Worm (Caenorhabditis elegans): ENCODE measurements around the gene ZK675.4.
A peak's percentile ranks its signal among the peaks of the same experiment; 100 is the strongest.

ZK675.4 gene

ce11 chrII:7944333-7944744, 33.2 kb downstream of the ZK675.4 start (continued):
- no peak for TF ChIP-seq mab-9 (GFP tag; IDR thresholded peaks at IDR 0.05)
- TF ChIP-seq xbp-1 (tag; optimal IDR thresholded peaks at IDR 0.05): no peak
- TF ChIP-seq efl-1 (optimal IDR thresholded peaks at IDR 0.05): peak in 1 of 2 experiments; percentile 16
- TF ChIP-seq efl-1 (GFP tag; optimal IDR thresholded peaks at IDR 0.05 in 1 of 2): peak; percentile 38 to 71
- no peak for TF ChIP-seq nhr-11 (tag; optimal IDR thresholded peaks at IDR 0.05)
- peak; percentile 36 for TF ChIP-seq elt-2 (tag; optimal IDR thresholded peaks at IDR 0.05)
- no peak for TF ChIP-seq snu-23 (GFP tag; optimal IDR thresholded peaks at IDR 0.05)
- no peak for TF ChIP-seq hpl-2 (GFP tag; optimal IDR thresholded peaks at IDR 0.05)
- no peak for TF ChIP-seq C04F5.9 (tag; optimal IDR thresholded peaks at IDR 0.05)
- peak; percentile 52 for TF ChIP-seq nhr-71 (tag; optimal IDR thresholded peaks at IDR 0.05)
- peak; percentile 20 for TF ChIP-seq mep-1 (tag; optimal IDR thresholded peaks at IDR 0.05)
- no peak for TF ChIP-seq pqm-1 (tag; optimal IDR thresholded peaks at IDR 0.05)
- no peak for TF ChIP-seq pax-3 (tag; optimal IDR thresholded peaks at IDR 0.05)
- no peak for TF ChIP-seq fkh-10 (GFP tag; optimal IDR thresholded peaks at IDR 0.05)
- TF ChIP-seq ceh-63 (GFP tag; optimal IDR thresholded peaks at IDR 0.05): no peak
- TF ChIP-seq isw-1 (GFP tag; IDR thresholded peaks at IDR 0.05): no peak
- no peak for TF ChIP-seq ces-1 (GFP tag; optimal IDR thresholded peaks at IDR 0.05)
- TF ChIP-seq rnt-1 (tag; optimal IDR thresholded peaks at IDR 0.05): peak; percentile 41
- no peak for TF ChIP-seq unc-130 (tag; optimal IDR thresholded peaks at IDR 0.05)
- TF ChIP-seq dpl-1 (GFP tag; optimal IDR thresholded peaks at IDR 0.05): peak in 1 of 3 experiments; percentile 6
- no peak for TF ChIP-seq ets-5 (GFP tag; IDR thresholded peaks at IDR 0.05)

- TF ChIP-seq xbp-1 (tag; optimal IDR thresholded peaks at IDR 0.05): peak; percentile 89
- TF ChIP-seq nhr-76 (tag; optimal IDR thresholded peaks at IDR 0.05): no peak
- TF ChIP-seq sptf-1 (tag; optimal IDR thresholded peaks at IDR 0.05): no peak
- peak; percentile 63 for TF ChIP-seq lir-3 (tag; optimal IDR thresholded peaks at IDR 0.05; ENCODE audit: poor library complexity)
- TF ChIP-seq lin-13 (GFP tag; optimal IDR thresholded peaks at IDR 0.05): peak; percentile 81
- TF ChIP-seq ceh-88 (GFP tag; IDR thresholded peaks at IDR 0.05): peak; percentile 59
- TF ChIP-seq dpl-1 (GFP tag; optimal IDR thresholded peaks at IDR 0.05): peak; percentile 97 to 99 (median 98)
- TF ChIP-seq snu-23 (GFP tag; optimal IDR thresholded peaks at IDR 0.05): peak; percentile 93
- no peak for TF ChIP-seq pag-3 (tag; optimal IDR thresholded peaks at IDR 0.05; ENCODE audit: borderline replicate concordance, insufficient read depth)
- no peak for TF ChIP-seq vab-15 (tag; optimal IDR thresholded peaks at IDR 0.05)
- TF ChIP-seq unc-30 (tag; optimal IDR thresholded peaks at IDR 0.05): peak; percentile 23
- TF ChIP-seq nhr-47 (tag; optimal IDR thresholded peaks at IDR 0.05): peak; percentile 95
- TF ChIP-seq hlh-4 (tag; optimal IDR thresholded peaks at IDR 0.05): no peak
- TF ChIP-seq nhr-77 (tag; optimal IDR thresholded peaks at IDR 0.05): peak; percentile 50
- no peak for TF ChIP-seq nhr-12 (tag; optimal IDR thresholded peaks at IDR 0.05)
- peak; percentile 75 for TF ChIP-seq C16A3.4 (tag; optimal IDR thresholded peaks at IDR 0.05)
- peak; percentile 66 for TF ChIP-seq ama-1 (optimal IDR thresholded peaks at IDR 0.05)
- TF ChIP-seq nhr-84 (tag; optimal IDR thresholded peaks at IDR 0.05): no peak
- peak; percentile 60 for TF ChIP-seq efl-3 (GFP tag; optimal IDR thresholded peaks at IDR 0.05)
- peak; percentile 82 for TF ChIP-seq skn-1 (tag; optimal IDR thresholded peaks at IDR 0.05)
- TF ChIP-seq unc-86 (tag; optimal IDR thresholded peaks at IDR 0.05): peak; percentile 83
- TF ChIP-seq unc-130 (tag; optimal IDR thresholded peaks at IDR 0.05): peak; percentile 80
- peak; percentile 47 for TF ChIP-seq ztf-4 (tag; optimal IDR thresholded peaks at IDR 0.05)
- TF ChIP-seq nhr-90 (tag; optimal IDR thresholded peaks at IDR 0.05; ENCODE audit: poor library complexity): peak; percentile 88
- TF ChIP-seq aly-2 (tag; optimal IDR thresholded peaks at IDR 0.05): peak; percentile 87
- peak; percentile 44 for TF ChIP-seq ceh-90 (tag; optimal IDR thresholded peaks at IDR 0.05)
- TF ChIP-seq efl-1 (optimal IDR thresholded peaks at IDR 0.05): peak; percentile 95 to 99
- peak; percentile 99 to 100 for TF ChIP-seq efl-1 (GFP tag; optimal IDR thresholded peaks at IDR 0.05 in 1 of 2)
- peak; percentile 82 for TF ChIP-seq sox-4 (tag; optimal IDR thresholded peaks at IDR 0.05)
- peak; percentile 80 for TF ChIP-seq lin-14 (GFP tag; optimal IDR thresholded peaks at IDR 0.05)
- TF ChIP-seq aha-1 (tag; optimal IDR thresholded peaks at IDR 0.05): no peak
- TF ChIP-seq ceh-82 (tag; optimal IDR thresholded peaks at IDR 0.05): peak; percentile 57 to 84 (median 81)
- no peak for TF ChIP-seq ceh-63 (GFP tag; optimal IDR thresholded peaks at IDR 0.05)
- no peak for TF ChIP-seq ces-1 (GFP tag; optimal IDR thresholded peaks at IDR 0.05)
- TF ChIP-seq mdl-1 (tag; optimal IDR thresholded peaks at IDR 0.05): peak in 1 of 2 experiments; percentile 79
- no peak for TF ChIP-seq C34B4.2 (tag; optimal IDR thresholded peaks at IDR 0.05)
- TF ChIP-seq lsy-2 (tag; optimal IDR thresholded peaks at IDR 0.05): peak; percentile 92
- peak; percentile 84 for TF ChIP-seq egl-13 (tag; optimal IDR thresholded peaks at IDR 0.05)
- peak; percentile 92 for TF ChIP-seq tbx-2 (tag; optimal IDR thresholded peaks at IDR 0.05)
These were observed 34.1 kb downstream of the ZK675.4 start, which contains the start of gene dbt-1 for ce11 chrII:7945168-7945567. TSS of gene dbt-1 (minus strand) at chrII:7945206.

Data from whole organism, L1 larva.